Worm (Caenorhabditis elegans) whole organism, young adult: Measurements from ENCODE around the gene srab-13.

Experiments used
- ceh-40 ChIP-seq: fragments of 200-800 bp; sonication (Bioruptor generic); IDR thresholded peaks from 2 replicates; pipeline ENCODE4 v1.3.6; 2022; ENCODE audit warnings: missing genetic modification characterization, missing compliant biosample characterization
- lir-1 ChIP-seq: fragments of 200-800 bp; sonication (Bioruptor generic); conservative IDR thresholded peaks from 2 replicates; pipeline ENCODE4 v1.3.6; 2022; ENCODE audit warnings: missing genetic modification reagents, missing genetic modification characterization, missing compliant biosample characterization
- snpc-4 ChIP-seq, 5 experiments: fragments of 150-350 bp in 1 of 5; sonication (generic microtip) in 4 of 5; optimal IDR thresholded peaks; 2 replicates each; lab custom pipeline; 2014 to 2018; ENCODE audit warnings: missing genetic modification characterization in 5 of 5, missing biosample characterization in 3 of 5, antibody characterized with exemption in 2 of 5, mild to moderate bottlenecking in 2 of 5, missing compliant biosample characterization in 2 of 5, missing genotype in 2 of 5, moderate library complexity in 2 of 5, missing genetic modification reagents in 1 of 5
- ztf-25 ChIP-seq: fragments of 200-800 bp; sonication (Bioruptor generic); IDR thresholded peaks from 2 replicates; pipeline ENCODE4 v1.3.6; 2022; ENCODE audit warnings: missing genetic modification reagents, missing genetic modification characterization, missing compliant biosample characterization

DNA sequence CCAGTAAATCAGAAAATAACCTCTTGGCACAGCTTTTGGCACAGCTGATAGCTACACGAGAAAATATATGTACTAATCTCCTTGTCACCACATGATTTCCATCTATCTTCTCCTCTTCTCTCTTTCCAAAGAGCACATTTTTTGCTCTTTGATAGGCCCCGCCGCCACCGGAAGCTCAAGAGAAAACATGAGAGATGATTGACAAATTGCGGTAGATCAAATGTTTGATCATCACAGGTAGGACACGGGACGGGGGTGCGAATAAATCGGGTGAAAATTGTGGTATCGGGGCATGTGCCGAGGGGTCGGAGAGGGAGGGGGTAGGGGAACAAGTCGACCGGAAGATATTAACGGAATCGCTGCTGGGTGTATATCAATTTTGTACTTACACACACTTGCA is 48.4 kb upstream of the srab-13 start:
- TF ChIP-seq snpc-4 (GFP tag; optimal IDR thresholded peaks at IDR 0.05; lab: Kevin White, UChicago): no peak
- TF ChIP-seq snpc-4 (tag; optimal IDR thresholded peaks at IDR 0.05; lab: Kevin White, UChicago): no peak
- no peak for TF ChIP-seq ztf-25
- TF ChIP-seq ceh-40: no peak
- no peak for TF ChIP-seq lir-1
